Worm (Caenorhabditis elegans): Measurements from ENCODE around the gene rskd-1.

rskd-1 gene

ce11 chrV:12288577-12288976 lies at the start of gene rskd-1:
Gene rskd-1, minus strand, starts transcription at chrV:12288615.
- TF ChIP-seq T22C8.4 (GFP tag; IDR thresholded peaks at IDR 0.05) (no peak), ref-1 (GFP tag; conservative IDR thresholded peaks at IDR 0.05) (no peak), tab-1 (GFP tag; IDR thresholded peaks at IDR 0.05) (no peak), cog-1 (tag; optimal IDR thresholded peaks at IDR 0.05) (no peak), flt-1 (GFP tag; IDR thresholded peaks at IDR 0.05) (no peak), ztf-29 (GFP tag; IDR thresholded peaks at IDR 0.05) (no peak), med-1 (GFP tag; optimal IDR thresholded peaks at IDR 0.05; ENCODE audit: insufficient read depth) (no peak), klf-2 (GFP tag; conservative IDR thresholded peaks at IDR 0.05) (no peak), ztf-23 (GFP tag; IDR thresholded peaks at IDR 0.05) (no peak)

DNA sequence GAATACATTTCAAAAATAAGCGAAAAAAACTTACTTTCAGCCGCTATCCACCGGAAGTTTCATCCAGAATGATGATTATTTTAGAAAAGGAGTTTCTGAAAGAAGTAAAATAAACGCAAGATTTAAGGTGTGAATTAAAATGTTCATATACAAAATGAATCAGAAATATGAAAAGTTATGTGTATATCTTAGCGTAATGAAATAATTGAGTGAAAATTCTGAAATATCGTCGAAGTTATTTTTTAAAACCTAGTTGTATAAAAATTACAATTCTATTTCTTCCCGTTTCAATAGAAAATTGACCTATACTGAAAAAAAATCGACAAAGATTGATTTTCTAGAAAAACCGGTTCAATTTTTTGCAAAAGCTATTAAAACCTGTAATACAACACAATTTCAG lies 49.5 kb upstream of the rskd-1 start, which contains the start of gene twk-13:
TSS of gene twk-13 (minus strand) at position 101 of the 400 bp plus-strand sequence.
- TF ChIP-seq med-1 (GFP tag; optimal IDR thresholded peaks at IDR 0.05; ENCODE audit: insufficient read depth) (no peak), tab-1 (GFP tag; IDR thresholded peaks at IDR 0.05) (no peak), T22C8.4 (GFP tag; IDR thresholded peaks at IDR 0.05) (no peak), ref-1 (GFP tag; conservative IDR thresholded peaks at IDR 0.05) (no peak), ztf-29 (GFP tag; IDR thresholded peaks at IDR 0.05) (no peak), ztf-23 (GFP tag; IDR thresholded peaks at IDR 0.05) (no peak), flt-1 (GFP tag; IDR thresholded peaks at IDR 0.05) (no peak), klf-2 (GFP tag; conservative IDR thresholded peaks at IDR 0.05) (no peak), cog-1 (tag; optimal IDR thresholded peaks at IDR 0.05) (no peak)

DNA sequence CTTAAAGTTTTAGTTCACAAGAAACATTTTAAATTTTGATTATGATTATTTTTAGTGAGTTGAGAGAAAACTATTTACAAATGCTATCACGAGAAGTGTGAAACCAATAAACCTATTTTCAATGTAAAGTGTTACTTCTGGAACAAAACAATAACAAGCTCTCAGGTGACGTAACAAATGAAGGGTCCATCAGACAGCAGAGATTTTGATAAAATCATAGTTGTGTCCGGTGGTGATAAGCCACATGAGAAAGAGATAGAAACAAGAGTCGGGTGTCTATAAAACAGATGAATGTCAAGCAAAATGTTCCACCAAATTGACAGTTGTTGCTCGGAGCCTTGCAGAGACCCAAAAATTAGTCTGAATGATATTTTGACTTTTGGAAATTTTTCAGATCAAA lies 46.0 kb upstream of the rskd-1 start:
- no peak for TF ChIP-seq ztf-29 (GFP tag; IDR thresholded peaks at IDR 0.05)

DNA sequence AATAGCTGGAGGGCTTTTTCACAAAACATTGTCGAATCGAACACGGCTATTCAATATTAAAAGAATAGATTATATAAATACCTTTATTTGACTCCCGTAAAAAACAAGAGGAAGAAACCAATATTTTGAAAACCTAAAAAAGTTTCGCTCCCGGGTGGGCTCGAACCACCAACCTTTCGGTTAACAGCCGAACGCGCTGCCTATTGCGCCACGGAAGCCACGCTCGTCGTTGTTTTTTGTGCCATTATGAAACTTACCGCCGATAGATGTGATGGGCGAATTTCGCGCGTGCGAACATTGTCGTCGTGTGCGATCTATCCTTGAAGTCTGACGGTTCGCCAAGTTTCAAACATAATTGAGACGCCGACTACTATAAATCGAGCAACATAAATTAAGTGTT lies 43.4 kb upstream of the rskd-1 start:
- TF ChIP-seq ztf-23 (GFP tag; IDR thresholded peaks at IDR 0.05) (peak; percentile 71), ztf-29 (GFP tag; IDR thresholded peaks at IDR 0.05) (no peak), ref-1 (GFP tag; conservative IDR thresholded peaks at IDR 0.05) (peak; percentile 46; the same call in 1 of the 2 replicates), klf-2 (GFP tag; conservative IDR thresholded peaks at IDR 0.05) (no peak), flt-1 (GFP tag; IDR thresholded peaks at IDR 0.05) (peak; percentile 79), T22C8.4 (GFP tag; IDR thresholded peaks at IDR 0.05) (no peak), cog-1 (tag; optimal IDR thresholded peaks at IDR 0.05) (no peak), tab-1 (GFP tag; IDR thresholded peaks at IDR 0.05) (peak; percentile 61; the same call in 1 of the 2 replicates), med-1 (GFP tag; optimal IDR thresholded peaks at IDR 0.05; ENCODE audit: insufficient read depth) (no peak)

ce11 chrV:12329173-12329572 lies 40.8 kb upstream of the rskd-1 start:
- TF ChIP-seq med-1 (GFP tag; optimal IDR thresholded peaks at IDR 0.05; ENCODE audit: insufficient read depth) (no peak), ztf-29 (GFP tag; IDR thresholded peaks at IDR 0.05) (no peak), klf-2 (GFP tag; conservative IDR thresholded peaks at IDR 0.05) (no peak), ref-1 (GFP tag; conservative IDR thresholded peaks at IDR 0.05) (no peak), flt-1 (GFP tag; IDR thresholded peaks at IDR 0.05) (no peak)

DNA sequence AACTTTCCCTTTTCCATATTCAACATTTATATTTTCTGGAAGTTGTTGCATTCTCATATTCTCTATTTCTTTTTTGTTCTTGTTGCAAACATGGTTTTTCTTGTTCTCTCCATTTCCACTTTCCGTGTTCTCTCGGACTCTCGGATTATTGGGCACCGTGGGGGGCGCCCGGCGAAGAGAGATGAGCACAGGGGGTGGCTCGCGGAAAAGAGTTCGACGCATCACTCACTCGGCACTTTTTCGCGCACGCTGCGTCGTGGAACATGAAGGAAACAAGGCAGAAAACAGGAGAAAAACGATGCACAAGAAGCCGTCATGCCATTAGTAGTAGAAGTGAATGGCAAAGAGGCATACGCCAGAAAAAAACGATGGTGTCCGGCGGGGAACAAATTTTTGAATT lies 38.2 kb upstream of the rskd-1 start:
- TF ChIP-seq med-1 (GFP tag; optimal IDR thresholded peaks at IDR 0.05; ENCODE audit: insufficient read depth) = no peak
- TF ChIP-seq ref-1 (GFP tag; conservative IDR thresholded peaks at IDR 0.05) = no peak
- TF ChIP-seq cog-1 (tag; optimal IDR thresholded peaks at IDR 0.05) = no peak
- TF ChIP-seq ztf-29 (GFP tag; IDR thresholded peaks at IDR 0.05) = no peak
- TF ChIP-seq flt-1 (GFP tag; IDR thresholded peaks at IDR 0.05) = no peak
- TF ChIP-seq ztf-23 (GFP tag; IDR thresholded peaks at IDR 0.05) = no peak
- no peak for TF ChIP-seq T22C8.4 (GFP tag; IDR thresholded peaks at IDR 0.05)
- TF ChIP-seq tab-1 (GFP tag; IDR thresholded peaks at IDR 0.05) = no peak
- TF ChIP-seq klf-2 (GFP tag; conservative IDR thresholded peaks at IDR 0.05) = no peak

DNA sequence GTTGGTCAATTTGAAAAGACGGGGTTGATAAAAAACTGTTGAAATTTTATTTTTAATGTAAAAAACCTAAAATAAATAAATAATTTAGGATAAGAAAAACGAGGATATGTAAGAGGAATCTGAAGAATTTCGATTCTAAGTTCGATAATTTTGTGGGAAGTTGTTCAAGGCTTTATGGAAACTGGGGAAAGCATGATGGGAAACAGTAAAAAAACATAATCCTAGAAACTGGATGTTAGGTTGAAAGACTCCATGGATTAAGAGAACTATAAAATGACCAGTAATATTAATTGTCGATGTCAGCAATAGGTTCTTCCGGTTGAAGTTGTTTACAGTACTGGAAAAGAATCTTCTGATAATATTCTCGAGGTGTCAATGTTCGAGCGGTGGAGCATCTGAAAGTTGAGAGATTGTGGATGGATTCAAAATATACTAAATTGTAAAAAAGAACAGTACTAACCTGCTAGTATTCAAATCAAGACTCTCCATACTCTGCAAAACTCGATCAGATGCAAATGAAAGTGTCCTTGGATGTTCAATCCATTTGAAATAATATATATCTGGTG lies 31.9 kb upstream of the rskd-1 start:
- no peak for TF ChIP-seq tab-1 (GFP tag; IDR thresholded peaks at IDR 0.05)
- TF ChIP-seq klf-2 (GFP tag; conservative IDR thresholded peaks at IDR 0.05) = no peak
- no peak for TF ChIP-seq ztf-29 (GFP tag; IDR thresholded peaks at IDR 0.05)
- TF ChIP-seq ref-1 (GFP tag; conservative IDR thresholded peaks at IDR 0.05) = no peak
- TF ChIP-seq ztf-23 (GFP tag; IDR thresholded peaks at IDR 0.05) = no peak
- no peak for TF ChIP-seq T22C8.4 (GFP tag; IDR thresholded peaks at IDR 0.05)
- no peak for TF ChIP-seq flt-1 (GFP tag; IDR thresholded peaks at IDR 0.05)
- TF ChIP-seq med-1 (GFP tag; optimal IDR thresholded peaks at IDR 0.05; ENCODE audit: insufficient read depth) = no peak
- no peak for TF ChIP-seq cog-1 (tag; optimal IDR thresholded peaks at IDR 0.05)

ce11 chrV:12317894-12318553 lies 29.6 kb upstream of the rskd-1 start, which contains the start of the genes R04F11.5 and R04F11.2:
Gene R04F11.5, minus strand, starts transcription at chrV:12318019.
Gene R04F11.2, plus strand, starts transcription at chrV:12318381.
- no peak for TF ChIP-seq ref-1 (GFP tag; conservative IDR thresholded peaks at IDR 0.05)
- peak; percentile 9 for TF ChIP-seq cog-1 (tag; optimal IDR thresholded peaks at IDR 0.05)

DNA sequence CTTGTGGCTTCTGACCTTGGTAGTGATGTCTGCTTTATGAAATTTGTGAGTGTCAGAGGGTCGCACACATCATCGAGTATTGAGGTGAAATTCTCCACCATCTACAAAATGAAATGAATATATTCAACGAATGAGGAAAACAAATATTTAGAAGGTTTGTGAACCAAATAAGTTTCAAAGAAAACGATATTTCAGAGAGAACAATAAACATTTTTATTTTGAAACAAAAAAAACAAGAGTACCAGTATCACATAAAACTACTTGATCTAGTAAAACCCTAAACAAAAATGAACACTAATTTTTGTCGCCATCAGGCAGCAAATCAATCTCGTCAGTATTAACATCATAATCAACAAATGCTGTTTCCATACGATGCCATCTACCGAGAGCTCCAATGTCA lies 28.7 kb upstream of the rskd-1 start, which contains the start of gene R04F11.3:
TSS of gene R04F11.3 (minus strand) at position 101 of the 400 bp plus-strand sequence.
- no peak for TF ChIP-seq klf-2 (GFP tag; conservative IDR thresholded peaks at IDR 0.05)
- TF ChIP-seq med-1 (GFP tag; optimal IDR thresholded peaks at IDR 0.05; ENCODE audit: insufficient read depth) = no peak
- TF ChIP-seq ref-1 (GFP tag; conservative IDR thresholded peaks at IDR 0.05) = no peak
- TF ChIP-seq tab-1 (GFP tag; IDR thresholded peaks at IDR 0.05) = no peak
- TF ChIP-seq T22C8.4 (GFP tag; IDR thresholded peaks at IDR 0.05) = no peak
- TF ChIP-seq ztf-29 (GFP tag; IDR thresholded peaks at IDR 0.05) = no peak
- TF ChIP-seq cog-1 (tag; optimal IDR thresholded peaks at IDR 0.05) = no peak
- TF ChIP-seq flt-1 (GFP tag; IDR thresholded peaks at IDR 0.05) = no peak

DNA sequence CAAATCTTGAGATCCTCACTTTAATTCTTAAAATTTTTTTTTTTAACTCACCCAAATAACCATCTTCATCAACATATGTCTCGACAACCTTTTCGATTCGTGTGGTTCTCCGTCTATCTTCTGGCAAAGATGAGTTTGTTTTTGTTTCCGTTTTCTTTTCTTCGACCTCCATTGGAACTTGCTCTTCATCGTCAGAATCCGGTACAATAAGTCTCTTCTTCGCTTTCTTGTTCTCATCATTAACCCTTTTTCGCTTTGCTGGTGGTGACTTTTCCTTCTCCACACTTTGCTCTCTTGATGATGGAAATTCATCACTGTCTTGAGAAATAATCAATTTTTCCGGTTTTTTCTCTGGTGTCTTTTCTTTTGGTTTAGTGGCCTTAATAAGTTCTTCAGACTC lies 27.7 kb upstream of the rskd-1 start:
- no peak for TF ChIP-seq ref-1 (GFP tag; conservative IDR thresholded peaks at IDR 0.05)
- TF ChIP-seq cog-1 (tag; optimal IDR thresholded peaks at IDR 0.05) = no peak
- no peak for TF ChIP-seq klf-2 (GFP tag; conservative IDR thresholded peaks at IDR 0.05)
- TF ChIP-seq ztf-29 (GFP tag; IDR thresholded peaks at IDR 0.05) = no peak
- TF ChIP-seq med-1 (GFP tag; optimal IDR thresholded peaks at IDR 0.05; ENCODE audit: insufficient read depth) = no peak
- no peak for TF ChIP-seq tab-1 (GFP tag; IDR thresholded peaks at IDR 0.05)
- TF ChIP-seq flt-1 (GFP tag; IDR thresholded peaks at IDR 0.05) = no peak
- no peak for TF ChIP-seq ztf-23 (GFP tag; IDR thresholded peaks at IDR 0.05)
- TF ChIP-seq T22C8.4 (GFP tag; IDR thresholded peaks at IDR 0.05) = no peak
